Worm (Caenorhabditis elegans): ENCODE data around the gene H23N18.6.
A peak's percentile ranks its signal among the peaks of the same experiment; 100 is the strongest.

ce11 chrV:4937337-4937736, 22.5 kb upstream of the H23N18.6 start:
- TF ChIP-seq zip-2 (tag; optimal IDR thresholded peaks at IDR 0.05) (no peak), ZK337.2 (GFP tag; IDR thresholded peaks at IDR 0.05) (no peak), F44E2.7 (GFP tag; IDR thresholded peaks at IDR 0.05) (no peak), unc-62 (GFP tag; optimal IDR thresholded peaks at IDR 0.05 in 1 of 2) (peak in 1 of 2 experiments; percentile 95), unc-62 (tag; optimal IDR thresholded peaks at IDR 0.05) (no peak), fkh-10 (GFP tag; optimal IDR thresholded peaks at IDR 0.05) (no peak), mdt-29 (GFP tag; IDR thresholded peaks at IDR 0.05) (no peak), T20F7.1 (GFP tag; optimal IDR thresholded peaks at IDR 0.05) (no peak), mdl-1 (tag; optimal IDR thresholded peaks at IDR 0.05) (no peak), snpc-1.2 (GFP tag; IDR thresholded peaks at IDR 0.05) (no peak), lsy-2 (tag; optimal IDR thresholded peaks at IDR 0.05) (no peak), snpc-4 (tag; optimal IDR thresholded peaks at IDR 0.05) (no peak), F10B5.3 (tag; optimal IDR thresholded peaks at IDR 0.05) (no peak), F49E8.2 (tag; optimal IDR thresholded peaks at IDR 0.05; ENCODE audit: borderline replicate concordance) (no peak), skn-1 (tag; optimal IDR thresholded peaks at IDR 0.05) (no peak)

Data from whole organism, L4 larva.